Worm (Caenorhabditis elegans): ENCODE data around the gene C18H9.6.

ce11 chrII:6713832-6714342 lies 12.5 kb upstream of the C18H9.6 start, which contains the start of gene dpy-2:
- TF ChIP-seq him-1 (tag; optimal IDR thresholded peaks at IDR 0.05): no peak
- no peak for TF ChIP-seq W03F9.2 (tag; optimal IDR thresholded peaks at IDR 0.05)
- no peak for TF ChIP-seq dao-5 (tag; optimal IDR thresholded peaks at IDR 0.05)
